Worm (Caenorhabditis elegans) whole organism, late embryonic: Measurements from ENCODE around the gene F58A4.2.

Experiments used
- C38D4.7 ChIP-seq: fragments of 200-800 bp; sonication (Bioruptor generic); optimal IDR thresholded peaks from 2 replicates; lab custom pipeline; 2018; ENCODE audit warnings: mild to moderate bottlenecking, missing genetic modification characterization, moderate library complexity, missing compliant biosample characterization
- F13H6.1 ChIP-seq: sonication (generic microtip); optimal IDR thresholded peaks from 2 replicates; lab custom pipeline; 2016; ENCODE audit warnings: missing genetic modification characterization, missing compliant biosample characterization
- K02D7.2 ChIP-seq: sonication (generic microtip); optimal IDR thresholded peaks from 2 replicates; lab custom pipeline; 2017; ENCODE audit warnings: mild to moderate bottlenecking, missing genetic modification characterization, missing compliant biosample characterization
- K09A11.1 ChIP-seq: sonication (generic microtip); optimal IDR thresholded peaks from 2 replicates; lab custom pipeline; 2017; ENCODE audit warnings: antibody characterized with exemption, mild to moderate bottlenecking, missing genetic modification characterization, missing compliant biosample characterization; ENCODE audit not compliant: insufficient read depth
- T23F11.4 ChIP-seq: fragments of 200-800 bp; sonication (Bioruptor generic); optimal IDR thresholded peaks from 2 replicates; lab custom pipeline; 2018; ENCODE audit warnings: mild to moderate bottlenecking, missing genetic modification characterization, missing compliant biosample characterization
- Y22D7AL.16 ChIP-seq: sonication (generic microtip); optimal IDR thresholded peaks from 2 replicates; lab custom pipeline; 2016; ENCODE audit warnings: missing genetic modification characterization, missing compliant biosample characterization
- ama-1 ChIP-seq: fragments of 150-350 bp; optimal IDR thresholded peaks from 2 replicates; lab custom pipeline; 2014
- ceh-14 ChIP-seq: sonication (generic microtip); optimal IDR thresholded peaks from 2 replicates; lab custom pipeline; 2016; ENCODE audit warnings: missing genotype, missing genetic modification characterization, missing compliant biosample characterization
- ceh-18 ChIP-seq: sonication (generic microtip); optimal IDR thresholded peaks from 2 replicates; lab custom pipeline; 2016; ENCODE audit warnings: missing genetic modification characterization, missing compliant biosample characterization
- ceh-22 ChIP-seq: sonication (generic microtip); optimal IDR thresholded peaks from 2 replicates; lab custom pipeline; 2017; ENCODE audit warnings: missing biosample characterization, missing genetic modification characterization
- ceh-24 ChIP-seq: sonication (generic microtip); optimal IDR thresholded peaks from 2 replicates; lab custom pipeline; 2016; ENCODE audit warnings: mild to moderate bottlenecking, missing genetic modification characterization, missing compliant biosample characterization
- ceh-31 ChIP-seq: sonication (generic microtip); optimal IDR thresholded peaks from 2 replicates; lab custom pipeline; 2016; ENCODE audit warnings: missing genetic modification characterization, missing compliant biosample characterization
- ceh-34 ChIP-seq: sonication (generic microtip); optimal IDR thresholded peaks from 2 replicates; lab custom pipeline; 2016; ENCODE audit warnings: mild to moderate bottlenecking, missing genetic modification characterization, missing compliant biosample characterization
- ceh-48 ChIP-seq: sonication (generic microtip); optimal IDR thresholded peaks from 2 replicates; lab custom pipeline; 2016; ENCODE audit warnings: missing genetic modification characterization, inconsistent platforms, missing compliant biosample characterization
- ceh-6 ChIP-seq: fragments of 200-800 bp; sonication (Bioruptor generic); optimal IDR thresholded peaks from 2 replicates; lab custom pipeline; 2018; ENCODE audit warnings: mild to moderate bottlenecking, missing genetic modification characterization, missing compliant biosample characterization
- dve-1 ChIP-seq: sonication (generic microtip); optimal IDR thresholded peaks from 2 replicates; lab custom pipeline; 2017; ENCODE audit warnings: antibody characterized with exemption, mild to moderate bottlenecking, missing genetic modification characterization, missing compliant biosample characterization
- elt-2 ChIP-seq: sonication (generic microtip); optimal IDR thresholded peaks from 2 replicates; lab custom pipeline; 2016; ENCODE audit warnings: missing genetic modification reagents, missing genetic modification characterization, missing compliant biosample characterization
- fax-1 ChIP-seq: sonication (generic microtip); optimal IDR thresholded peaks from 2 replicates; lab custom pipeline; 2016; ENCODE audit warnings: missing genotype, missing genetic modification characterization, missing compliant biosample characterization
- fkh-10 ChIP-seq: fragments of 150-350 bp; optimal IDR thresholded peaks from 2 replicates; lab custom pipeline; 2014; ENCODE audit warnings: missing biosample characterization, missing genetic modification reagents, missing genetic modification characterization
- fkh-6 ChIP-seq: sonication (generic microtip); optimal IDR thresholded peaks from 2 replicates; lab custom pipeline; 2016; ENCODE audit warnings: missing genetic modification characterization, missing compliant biosample characterization
- hlh-15 ChIP-seq: sonication (generic microtip); optimal IDR thresholded peaks from 2 replicates; lab custom pipeline; 2016; ENCODE audit warnings: missing genetic modification characterization, missing compliant biosample characterization
- hlh-30 ChIP-seq: sonication (generic microtip); optimal IDR thresholded peaks from 2 replicates; lab custom pipeline; 2017; ENCODE audit warnings: antibody characterized with exemption, missing genetic modification characterization, missing compliant biosample characterization; ENCODE audit not compliant: insufficient read depth
- hlh-6 ChIP-seq: sonication (generic microtip); optimal IDR thresholded peaks from 2 replicates; lab custom pipeline; 2016; ENCODE audit warnings: missing genotype, missing genetic modification characterization, missing compliant biosample characterization
- hlh-8 ChIP-seq: sonication (generic microtip); optimal IDR thresholded peaks from 2 replicates; lab custom pipeline; 2016; ENCODE audit warnings: missing genotype, missing genetic modification characterization, missing compliant biosample characterization
- nfya-1 ChIP-seq: sonication (generic microtip); optimal IDR thresholded peaks from 2 replicates; lab custom pipeline; 2017; ENCODE audit warnings: missing genetic modification characterization, mild to moderate bottlenecking, missing compliant biosample characterization, antibody characterized with exemption, moderate library complexity
- pag-3 ChIP-seq: sonication (generic microtip); optimal IDR thresholded peaks from 2 replicates; lab custom pipeline; 2016; ENCODE audit warnings: missing compliant biosample characterization, missing genetic modification characterization, borderline replicate concordance
- pax-1 ChIP-seq: fragments of 150-350 bp; optimal IDR thresholded peaks from 2 replicates; lab custom pipeline; 2014; ENCODE audit warnings: missing biosample characterization, missing genetic modification characterization
- pha-2 ChIP-seq: sonication (generic microtip); optimal IDR thresholded peaks from 2 replicates; lab custom pipeline; 2017; ENCODE audit warnings: mild to moderate bottlenecking, missing genetic modification characterization, missing compliant biosample characterization
- pha-4 ChIP-seq: fragments of 150-350 bp; optimal IDR thresholded peaks from 2 replicates; lab custom pipeline; 2018; ENCODE audit warnings: missing biosample characterization, missing genetic modification reagents, missing genetic modification characterization
- rnt-1 ChIP-seq: sonication (generic microtip); optimal IDR thresholded peaks from 2 replicates; lab custom pipeline; 2016; ENCODE audit warnings: missing genetic modification characterization, missing compliant biosample characterization
- sox-2 ChIP-seq: fragments of 200-800 bp; sonication (Bioruptor generic); IDR thresholded peaks from 2 replicates; pipeline ENCODE4 v1.3.6; 2022; ENCODE audit warnings: missing genetic modification reagents, missing genetic modification characterization, missing compliant biosample characterization
- sox-4 ChIP-seq: sonication (generic microtip); optimal IDR thresholded peaks from 2 replicates; lab custom pipeline; 2017; ENCODE audit warnings: mild to moderate bottlenecking, missing genetic modification characterization, inconsistent platforms, missing compliant biosample characterization
- tbx-2 ChIP-seq: sonication (generic microtip); optimal IDR thresholded peaks from 2 replicates; lab custom pipeline; 2016; ENCODE audit warnings: missing genetic modification characterization, missing compliant biosample characterization
- unc-42 ChIP-seq: sonication (generic microtip); optimal IDR thresholded peaks from 2 replicates; lab custom pipeline; 2016; ENCODE audit warnings: missing genotype, missing genetic modification characterization, missing compliant biosample characterization
- unc-55 ChIP-seq: sonication (generic microtip); optimal IDR thresholded peaks from 2 replicates; lab custom pipeline; 2017; ENCODE audit warnings: missing biosample characterization, missing genetic modification reagents, missing genetic modification characterization
- unc-86 ChIP-seq: sonication (generic microtip); optimal IDR thresholded peaks from 2 replicates; lab custom pipeline; 2016; ENCODE audit warnings: missing genetic modification characterization, missing compliant biosample characterization

F58A4.2 gene

DNA sequence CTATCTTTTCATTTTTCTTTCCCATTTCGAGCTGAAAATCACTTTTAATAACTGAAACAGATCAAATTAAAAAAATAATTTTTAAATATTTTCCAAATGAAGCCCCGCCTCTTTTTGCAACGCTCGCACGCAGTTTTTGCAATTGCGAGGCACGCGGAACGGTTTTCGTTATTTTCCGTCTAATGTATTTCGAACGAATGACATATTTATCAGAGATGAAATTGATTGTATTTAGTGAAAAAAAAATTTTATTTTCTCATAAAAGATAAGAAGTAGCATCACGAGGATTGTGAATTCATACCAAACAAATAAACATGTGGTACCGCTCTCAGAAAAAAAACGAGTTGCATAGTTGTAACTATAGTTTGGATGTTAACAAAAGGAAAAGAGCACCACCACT, 29.3 kb upstream of the F58A4.2 start, which contains the start of gene rpac-19 (continued):
- TF ChIP-seq pha-2 (peak; percentile 65), ceh-14 (peak; percentile 73), hlh-8 (tag; lab: Kevin White, UChicago) (peak; percentile 31), Y22D7AL.16 (peak; percentile 55), ceh-34 (tag; lab: Kevin White, UChicago) (no peak), pha-4 (tag; lab: Kevin White, UChicago) (no peak), fax-1 (tag; lab: Kevin White, UChicago) (peak; percentile 34)

DNA sequence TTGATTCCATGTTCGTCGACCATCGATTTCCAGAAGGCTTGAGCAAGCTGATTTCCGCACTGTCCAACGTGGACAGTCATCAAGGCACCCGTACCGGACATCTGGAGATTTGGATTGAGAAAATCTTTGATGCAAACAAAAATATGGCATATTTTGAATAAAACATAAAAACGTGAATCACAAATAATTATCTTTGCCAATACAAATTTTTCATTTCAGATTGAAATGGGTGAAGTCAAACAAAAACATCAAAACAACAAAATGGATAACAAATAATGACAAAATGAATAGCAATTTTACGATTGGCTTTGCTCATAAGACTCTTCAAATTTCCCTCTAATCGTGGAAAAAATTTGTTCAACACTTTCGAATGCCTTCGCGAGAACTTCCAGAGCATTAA, 28.5 kb upstream of the F58A4.2 start, which contains the start of gene tbg-1:
tbg-1 (minus strand) TSS at position 101 of the 400 bp plus-strand sequence.
- TF ChIP-seq sox-4 (tag; lab: Kevin White, UChicago) (no peak), elt-2 (no peak), ceh-22 (no peak), ceh-31 (no peak), unc-86 (tag; lab: Kevin White, UChicago) (no peak), fkh-10 (no peak), dve-1 (tag; lab: Kevin White, UChicago) (no peak), pag-3 (tag; lab: Kevin White, UChicago) (no peak), hlh-6 (tag; lab: Kevin White, UChicago) (no peak), ama-1 (lab: Kevin White, UChicago) (no peak), K09A11.1 (tag; lab: Kevin White, UChicago) (no peak), fkh-6 (tag; lab: Kevin White, UChicago) (no peak), fax-1 (tag; lab: Kevin White, UChicago) (no peak), ceh-34 (tag; lab: Kevin White, UChicago) (no peak), hlh-30 (tag; lab: Kevin White, UChicago) (no peak), sox-2 (GFP tag; lab: Robert Waterston, UW) (no peak), unc-55 (GFP tag; lab: Kevin White, UChicago) (no peak), pha-4 (tag; lab: Kevin White, UChicago) (no peak), tbx-2 (no peak)
- TF ChIP-seq, all 69 proteins: peak for 0

- TF ChIP-seq K02D7.2 (no peak), F13H6.1 (tag; lab: Kevin White, UChicago) (no peak), unc-42 (tag; lab: Kevin White, UChicago) (no peak), ceh-6 (no peak), ceh-24 (tag; lab: Kevin White, UChicago) (no peak), K09A11.1 (tag; lab: Kevin White, UChicago) (no peak), ceh-18 (tag; lab: Kevin White, UChicago) (no peak), C38D4.7 (GFP tag; lab: Kevin White, UChicago) (no peak)
- TF ChIP-seq, all 69 proteins: peak for 0
Measured at ce11 chrIII:9626602-9627001, 26.1 kb upstream of the F58A4.2 start.

- TF ChIP-seq ceh-18 (tag; lab: Kevin White, UChicago), result no peak
- no peak for TF ChIP-seq elt-2
- no peak for TF ChIP-seq ceh-6
- TF ChIP-seq hlh-8 (tag; lab: Kevin White, UChicago), result no peak
- no peak for TF ChIP-seq ceh-34 (tag; lab: Kevin White, UChicago)
- TF ChIP-seq rnt-1, result no peak
- TF ChIP-seq Y22D7AL.16, result no peak
- TF ChIP-seq K09A11.1 (tag; lab: Kevin White, UChicago), result no peak
- no peak for TF ChIP-seq unc-42 (tag; lab: Kevin White, UChicago)
- no peak for TF ChIP-seq nfya-1
- no peak for TF ChIP-seq ceh-48 (tag; lab: Kevin White, UChicago)
- TF ChIP-seq hlh-15, result no peak
- no peak for TF ChIP-seq T23F11.4 (GFP tag; lab: Kevin White, UChicago)
- TF ChIP-seq ceh-24 (tag; lab: Kevin White, UChicago), result no peak
- no peak for TF ChIP-seq pax-1 (tag; lab: Kevin White, UChicago)
- no peak for TF ChIP-seq sox-2 (GFP tag; lab: Robert Waterston, UW)
Measured at ce11 chrIII:9623460-9623859, 22.9 kb upstream of the F58A4.2 start.
